Fruit fly (Drosophila melanogaster) whole organism, embryonic: ENCODE results near the gene CG1542.

Experiments used
- Aef1 ChIP-seq: fragments of 200-800 bp; sonication (Bioruptor generic); IDR thresholded peaks from 3 replicates; pipeline ENCODE4 v1.3.6; 2022; ENCODE audit warnings: missing biosample characterization, missing genetic modification characterization
- CG10267 ChIP-seq: fragments of 200-800 bp; sonication (Bioruptor generic); optimal IDR thresholded peaks from 2 replicates; lab custom pipeline; 2018; ENCODE audit warnings: missing biosample characterization, mild to moderate bottlenecking, missing genetic modification characterization, moderate library complexity
- CG10431 ChIP-seq: fragments of 200-800 bp; sonication (Bioruptor generic); optimal IDR thresholded peaks from 3 replicates; lab custom pipeline; 2018; ENCODE audit warnings: missing biosample characterization, mild to moderate bottlenecking, missing genetic modification characterization
- CG11695 ChIP-seq: fragments of 200-800 bp; sonication (Bioruptor generic); IDR thresholded peaks from 3 replicates; pipeline ENCODE4 v1.3.6; 2022; ENCODE audit warnings: missing biosample characterization, missing genetic modification characterization
- CG14710 ChIP-seq: fragments of 200-800 bp; sonication (Bioruptor generic); optimal IDR thresholded peaks from 3 replicates; lab custom pipeline; 2019; ENCODE audit warnings: missing biosample characterization, mild to moderate bottlenecking, missing genetic modification characterization, moderate library complexity
- CG14860 ChIP-seq: fragments of 200-800 bp; sonication (Bioruptor generic); IDR thresholded peaks from 3 replicates; pipeline ENCODE4 v1.3.6; 2022; ENCODE audit warnings: missing biosample characterization, missing genetic modification characterization; ENCODE audit not compliant: partially characterized antibody
- CG15479 ChIP-seq: fragments of 200-800 bp; sonication (Bioruptor generic); optimal IDR thresholded peaks from 3 replicates; lab custom pipeline; 2019; ENCODE audit warnings: missing biosample characterization, mild to moderate bottlenecking, missing genetic modification characterization, moderate library complexity
- CG17385 ChIP-seq: fragments of 200-800 bp; sonication (Bioruptor generic); optimal IDR thresholded peaks from 3 replicates; lab custom pipeline; 2018; ENCODE audit warnings: missing biosample characterization, mild to moderate bottlenecking, missing genetic modification characterization
- CG17612 ChIP-seq: fragments of 200-800 bp; sonication (Bioruptor generic); IDR thresholded peaks from 2 replicates; pipeline ENCODE4 v1.3.6; 2022; ENCODE audit warnings: missing biosample characterization, missing genetic modification characterization
- CG2199 ChIP-seq: fragments of 200-800 bp; sonication (Bioruptor generic); IDR thresholded peaks from 3 replicates; pipeline ENCODE4 v1.3.6; 2022; ENCODE audit warnings: missing biosample characterization, missing genetic modification characterization
- CG30403 ChIP-seq: fragments of 200-800 bp; sonication (Bioruptor generic); optimal IDR thresholded peaks from 3 replicates; lab custom pipeline; 2016; ENCODE audit warnings: missing biosample characterization, missing genetic modification characterization
- CG31365 ChIP-seq: fragments of 200-800 bp; sonication (Bioruptor generic); optimal IDR thresholded peaks from 2 replicates; lab custom pipeline; 2018; ENCODE audit warnings: missing biosample characterization, mild to moderate bottlenecking, missing genetic modification characterization
- CG4282 ChIP-seq: fragments of 200-800 bp; sonication (Bioruptor generic); optimal IDR thresholded peaks from 2 replicates; lab custom pipeline; 2016; ENCODE audit warnings: missing biosample characterization, missing genetic modification characterization
- CG43689 ChIP-seq: fragments of 200-800 bp; sonication (Bioruptor generic); IDR thresholded peaks from 2 replicates; pipeline ENCODE4 v1.3.6; 2022; ENCODE audit warnings: missing biosample characterization, missing genetic modification characterization
- CG4820 ChIP-seq: fragments of 200-800 bp; sonication (Bioruptor generic); optimal IDR thresholded peaks from 3 replicates; lab custom pipeline; 2016; ENCODE audit warnings: missing biosample characterization, missing genetic modification characterization
- CG6254 ChIP-seq: fragments of 200-800 bp; sonication (Bioruptor generic); optimal IDR thresholded peaks from 3 replicates; lab custom pipeline; 2017; ENCODE audit warnings: mild to moderate bottlenecking, missing biosample characterization, missing genetic modification reagents, missing genetic modification characterization
- CG8765 ChIP-seq: fragments of 200-800 bp; sonication (Bioruptor generic); IDR thresholded peaks from 2 replicates; pipeline ENCODE4 v1.3.6; 2022; ENCODE audit warnings: missing biosample characterization, missing genetic modification characterization
- Elba2 ChIP-seq: fragments of 200-800 bp; sonication (Bioruptor generic); optimal IDR thresholded peaks from 3 replicates; lab custom pipeline; 2016; ENCODE audit warnings: missing biosample characterization, missing genetic modification characterization
- Ets65A ChIP-seq: fragments of 200-800 bp; sonication (Bioruptor generic); peaks from one replicate; lab custom pipeline; 2016; ENCODE audit warnings: missing biosample characterization, missing genetic modification characterization
- Hmr ChIP-seq: fragments of 200-800 bp; sonication (Bioruptor generic); optimal IDR thresholded peaks from 3 replicates; lab custom pipeline; 2017; ENCODE audit warnings: mild to moderate bottlenecking, missing biosample characterization, missing genetic modification reagents, missing genetic modification characterization
- Max ChIP-seq: fragments of 200-800 bp; sonication (Bioruptor generic); optimal IDR thresholded peaks from 2 replicates; lab custom pipeline; 2016; ENCODE audit warnings: missing biosample characterization, mild to moderate bottlenecking, missing genetic modification characterization
- Med ChIP-seq: fragments of 200-800 bp; sonication (Bioruptor generic); peaks from one replicate; lab custom pipeline; 2016; ENCODE audit warnings: missing biosample characterization, missing genetic modification characterization, mild to moderate bottlenecking, inconsistent platforms, moderate library complexity
- PHDP ChIP-seq: fragments of 200-800 bp; sonication (Bioruptor generic); optimal IDR thresholded peaks from 3 replicates; lab custom pipeline; 2018; ENCODE audit warnings: missing biosample characterization, mild to moderate bottlenecking, missing genetic modification characterization, moderate library complexity
- Pdp1 ChIP-seq, 2 experiments: fragments of 200-800 bp; sonication (Bioruptor generic); optimal IDR thresholded peaks; 3 replicates each; lab custom pipeline; 2016; ENCODE audit warnings: missing biosample characterization in 2 of 2, missing genetic modification characterization in 2 of 2, mild to moderate bottlenecking in 1 of 2, moderate library complexity in 1 of 2
- Taf1 ChIP-seq: fragments of 200-800 bp; sonication (Bioruptor generic); IDR thresholded peaks from 2 replicates; pipeline ENCODE4 v1.3.6; 2022; ENCODE audit warnings: missing biosample characterization, missing genetic modification characterization
- ac ChIP-seq: fragments of 200-800 bp; sonication (Bioruptor generic); optimal IDR thresholded peaks from 3 replicates; lab custom pipeline; 2017; ENCODE audit warnings: missing biosample characterization, mild to moderate bottlenecking, missing genetic modification characterization
- aop ChIP-seq: fragments of 200-800 bp; sonication (Bioruptor generic); IDR thresholded peaks from 2 replicates; pipeline ENCODE4 v1.3.6; 2022; ENCODE audit warnings: missing biosample characterization, missing genetic modification characterization
- bigmax ChIP-seq: fragments of 200-800 bp; sonication (Bioruptor generic); optimal IDR thresholded peaks from 2 replicates; lab custom pipeline; 2018; ENCODE audit warnings: missing biosample characterization, mild to moderate bottlenecking, missing genetic modification characterization
- bsh ChIP-seq, 2 experiments: fragments of 200-800 bp; sonication (Bioruptor generic); optimal IDR thresholded peaks; 2 replicates each; lab custom pipeline; 2017 to 2018; ENCODE audit warnings: mild to moderate bottlenecking in 2 of 2, missing biosample characterization in 2 of 2, missing genetic modification characterization in 2 of 2, moderate library complexity in 1 of 2
- cato ChIP-seq: fragments of 200-800 bp; sonication (Bioruptor generic); optimal IDR thresholded peaks from 2 replicates; lab custom pipeline; 2016; ENCODE audit warnings: missing biosample characterization, missing genetic modification characterization, borderline replicate concordance
- cg ChIP-seq: fragments of 200-800 bp; sonication (Bioruptor generic); optimal IDR thresholded peaks from 3 replicates; lab custom pipeline; 2019; ENCODE audit warnings: missing biosample characterization, mild to moderate bottlenecking, missing genetic modification characterization, moderate library complexity
- corto ChIP-seq: fragments of 200-800 bp; sonication (Bioruptor generic); optimal IDR thresholded peaks from 2 replicates; lab custom pipeline; 2016; ENCODE audit warnings: missing biosample characterization, mild to moderate bottlenecking, missing genetic modification characterization, moderate library complexity
- croc ChIP-seq: fragments of 200-800 bp; sonication (Bioruptor generic); conservative IDR thresholded peaks from 3 replicates; pipeline ENCODE4 v1.3.6; 2022; ENCODE audit warnings: missing biosample characterization, missing genetic modification characterization
- crol ChIP-seq: fragments of 200-800 bp; sonication (Bioruptor generic); IDR thresholded peaks from 2 replicates; pipeline ENCODE4 v1.3.6; 2022; ENCODE audit warnings: missing biosample characterization, missing genetic modification characterization
- crp ChIP-seq, 2 experiments: fragments of 200-800 bp; sonication (Bioruptor generic); optimal IDR thresholded peaks; 2 replicates in 1 of 2; 3 replicates in 1 of 2; lab custom pipeline; 2017; ENCODE audit warnings: missing biosample characterization in 2 of 2, missing genetic modification characterization in 2 of 2, mild to moderate bottlenecking in 1 of 2, moderate library complexity in 1 of 2
- dm ChIP-seq: fragments of 200-800 bp; sonication (Bioruptor generic); optimal IDR thresholded peaks from 3 replicates; lab custom pipeline; 2016; ENCODE audit warnings: missing biosample characterization, missing genetic modification characterization
- dmrt99B ChIP-seq: fragments of 200-800 bp; sonication (Bioruptor generic); optimal IDR thresholded peaks from 2 replicates; lab custom pipeline; 2018; ENCODE audit warnings: missing biosample characterization, mild to moderate bottlenecking, missing genetic modification characterization, moderate library complexity
- gfzf ChIP-seq: fragments of 200-800 bp; sonication (Bioruptor generic); optimal IDR thresholded peaks from 2 replicates; lab custom pipeline; 2016; ENCODE audit warnings: missing biosample characterization, mild to moderate bottlenecking, missing genetic modification characterization, moderate library complexity
- gsb ChIP-seq: fragments of 200-800 bp; sonication (Bioruptor generic); IDR thresholded peaks from 2 replicates; pipeline ENCODE4 v1.3.6; 2022; ENCODE audit warnings: missing biosample characterization, missing genetic modification characterization
- lbe ChIP-seq: fragments of 200-800 bp; sonication (Bioruptor generic); optimal IDR thresholded peaks from 2 replicates; lab custom pipeline; 2016; ENCODE audit warnings: missing biosample characterization, mild to moderate bottlenecking, missing genetic modification characterization
- lilli ChIP-seq: fragments of 200-800 bp; sonication (Bioruptor generic); optimal IDR thresholded peaks from 3 replicates; lab custom pipeline; 2016; ENCODE audit warnings: missing biosample characterization, missing genetic modification characterization
- nerfin-1 ChIP-seq: fragments of 200-800 bp; sonication (Bioruptor generic); optimal IDR thresholded peaks from 3 replicates; lab custom pipeline; 2019; ENCODE audit warnings: missing biosample characterization, mild to moderate bottlenecking, missing genetic modification characterization, moderate library complexity
- nerfin-2 ChIP-seq: fragments of 200-800 bp; sonication (Bioruptor generic); IDR thresholded peaks from 2 replicates; pipeline ENCODE4 v1.3.6; 2022; ENCODE audit warnings: missing biosample characterization, missing genetic modification characterization; ENCODE audit not compliant: partially characterized antibody
- pros ChIP-seq: fragments of 200-800 bp; sonication (Bioruptor generic); optimal IDR thresholded peaks from 3 replicates; lab custom pipeline; 2019; ENCODE audit warnings: missing biosample characterization, mild to moderate bottlenecking, missing genetic modification characterization, moderate library complexity
- sens ChIP-seq: fragments of 200-800 bp; sonication (Bioruptor generic); peaks from one replicate; lab custom pipeline; 2016; ENCODE audit warnings: missing biosample characterization, missing genetic modification characterization
- sna ChIP-seq: fragments of 200-800 bp; sonication (Bioruptor generic); IDR thresholded peaks from 2 replicates; pipeline ENCODE4 v1.3.6; 2022; ENCODE audit warnings: missing biosample characterization, missing genetic modification characterization; ENCODE audit not compliant: partially characterized antibody
- sug ChIP-seq: fragments of 200-800 bp; optimal IDR thresholded peaks from 2 replicates; lab custom pipeline; 2019; ENCODE audit warnings: missing biosample characterization, mild to moderate bottlenecking, missing genetic modification characterization, moderate library complexity
- tgo ChIP-seq: fragments of 200-800 bp; sonication (Bioruptor generic); IDR thresholded peaks from 3 replicates; pipeline ENCODE4 v1.3.6; 2022; ENCODE audit warnings: missing biosample characterization, missing genetic modification characterization
- unpg ChIP-seq: fragments of 200-800 bp; sonication (Bioruptor generic); optimal IDR thresholded peaks from 3 replicates; lab custom pipeline; 2018; ENCODE audit warnings: missing biosample characterization, mild to moderate bottlenecking, missing genetic modification characterization, moderate library complexity
- wor ChIP-seq: fragments of 200-800 bp; sonication (Bioruptor generic); IDR thresholded peaks from 2 replicates; pipeline ENCODE4 v1.3.6; 2022; ENCODE audit warnings: missing biosample characterization, missing genetic modification characterization

Gene CG1542

dm6 chr3R:31225043-31225681, 11.9 kb downstream of the CG1542 start (continued):
- 0 out of 3 replicates have a peak, but pooled peaks have one; percentile 32 for TF ChIP-seq CG2199 (GFP tag; lab: Robert Waterston, UW)
- TF ChIP-seq nerfin-1 (tag; lab: Kevin White, UChicago) = no peak
- TF ChIP-seq pros (GFP tag; lab: Kevin White, UChicago) = no peak
- TF ChIP-seq Elba2 (GFP tag; lab: Kevin White, UChicago) = no peak
- TF ChIP-seq CG30403 = no peak
- TF ChIP-seq CG31365 = no peak
- TF ChIP-seq CG10267 (tag; lab: Kevin White, UChicago) = no peak
- no peak for TF ChIP-seq PHDP (tag; lab: Kevin White, UChicago)
- TF ChIP-seq Aef1 (GFP tag; lab: Robert Waterston, UW) = no peak
- peak; percentile 43 for TF ChIP-seq Med
- no peak for TF ChIP-seq CG4282 (GFP tag; lab: Kevin White, UChicago)
- TF ChIP-seq sens (GFP tag; lab: Kevin White, UChicago) = no peak
- TF ChIP-seq CG17385 (GFP tag; lab: Kevin White, UChicago) = no peak
- TF ChIP-seq Taf1 (GFP tag; lab: Robert Waterston, UW) = no peak
- TF ChIP-seq lilli = no peak
- TF ChIP-seq CG43689 (GFP tag; lab: Robert Waterston, UW) = no peak
- no peak for TF ChIP-seq unpg (GFP tag; lab: Kevin White, UChicago)
- TF ChIP-seq Pdp1 (GFP tag; optimal IDR thresholded peaks at IDR 0.05; lab: Kevin White, UChicago) = peak in 1 of 2 experiments; percentile 93
- TF ChIP-seq CG17612 (GFP tag; lab: Robert Waterston, UW) = no peak
- no peak for TF ChIP-seq crp (GFP tag; optimal IDR thresholded peaks at IDR 0.05; lab: Kevin White, UChicago)
- TF ChIP-seq corto = no peak
- TF ChIP-seq dm (GFP tag; lab: Kevin White, UChicago) = peak; percentile 82
- no peak for TF ChIP-seq CG8765 (GFP tag; lab: Robert Waterston, UW)
- no peak for TF ChIP-seq CG14710 (tag; lab: Kevin White, UChicago)
- TF ChIP-seq gfzf (GFP tag; lab: Kevin White, UChicago) = no peak
- peak; percentile 92 for TF ChIP-seq bigmax (GFP tag; lab: Kevin White, UChicago)
- no peak for TF ChIP-seq ac
- TF ChIP-seq sug (tag; lab: Kevin White, UChicago) = peak; percentile 62
- TF ChIP-seq Hmr (GFP tag; lab: Kevin White, UChicago) = no peak
- TF ChIP-seq gsb (GFP tag; lab: Robert Waterston, UW) = no peak
- TF ChIP-seq CG15479 (GFP tag; lab: Kevin White, UChicago) = no peak
- no peak for TF ChIP-seq nerfin-2 (GFP tag; lab: Robert Waterston, UW)
- no peak for TF ChIP-seq aop (GFP tag; lab: Robert Waterston, UW)
- no peak for TF ChIP-seq tgo (GFP tag; lab: Robert Waterston, UW)
- no peak for TF ChIP-seq croc (GFP tag; lab: Robert Waterston, UW)
- TF ChIP-seq bsh (GFP tag; optimal IDR thresholded peaks at IDR 0.05; lab: Kevin White, UChicago) = no peak
- TF ChIP-seq crol = peak; percentile 74
- peak; percentile 81 for TF ChIP-seq Ets65A
- no peak for TF ChIP-seq sna
- no peak for TF ChIP-seq CG11695 (GFP tag; lab: Robert Waterston, UW)
- TF ChIP-seq dmrt99B = no peak
- TF ChIP-seq CG6254 (GFP tag; lab: Kevin White, UChicago) = peak; percentile 72
- no peak for TF ChIP-seq CG4820 (GFP tag; lab: Kevin White, UChicago)
- no peak for TF ChIP-seq CG10431 (GFP tag; lab: Kevin White, UChicago)
- TF ChIP-seq cato (GFP tag; lab: Kevin White, UChicago) = no peak
- no peak for TF ChIP-seq CG14860 (GFP tag; lab: Robert Waterston, UW)
- TF ChIP-seq Max (GFP tag; lab: Kevin White, UChicago) = peak; percentile 15
- TF ChIP-seq wor (GFP tag; lab: Robert Waterston, UW) = no peak
- TF ChIP-seq cg (GFP tag; lab: Kevin White, UChicago) = peak; percentile 11
- peak; percentile 43 for TF ChIP-seq lbe (GFP tag; lab: Kevin White, UChicago)
